Worm (Caenorhabditis elegans) whole organism, L4 larva: ENCODE data around the gene cubn-1.

Source experiments
- F10B5.3 ChIP-seq: sonication (generic microtip); optimal IDR thresholded peaks from 2 replicates; lab custom pipeline; 2016; ENCODE audit warnings: mild to moderate bottlenecking, missing genetic modification characterization, missing compliant biosample characterization
- F44E2.7 ChIP-seq: fragments of 200-800 bp; sonication (Bioruptor generic); IDR thresholded peaks from 2 replicates; pipeline ENCODE4 v2.1.2; 2022; ENCODE audit warnings: missing genetic modification characterization, missing compliant biosample characterization
- R02D3.7 ChIP-seq: fragments of 150-350 bp; sonication (generic microtip); optimal IDR thresholded peaks from 3 replicates; lab custom pipeline; 2014; ENCODE audit warnings: missing biosample characterization, missing genetic modification characterization
- T20F7.1 ChIP-seq: fragments of 200-800 bp; sonication (Bioruptor generic); optimal IDR thresholded peaks from 2 replicates; lab custom pipeline; 2018; ENCODE audit warnings: mild to moderate bottlenecking, missing genetic modification characterization, missing compliant biosample characterization
- T26A8.4 ChIP-seq: fragments of 200-800 bp; sonication (Bioruptor generic); IDR thresholded peaks from 2 replicates; pipeline ENCODE4 v1.3.6; 2022; ENCODE audit warnings: missing genetic modification characterization, missing compliant biosample characterization
- Y105C5A.15 ChIP-seq: fragments of 200-800 bp; sonication (Bioruptor generic); IDR thresholded peaks from 2 replicates; pipeline ENCODE4 v1.3.6; 2022; ENCODE audit warnings: missing genetic modification characterization, missing compliant biosample characterization
- ZK546.5 ChIP-seq, 2 experiments: sonication (generic microtip); optimal IDR thresholded peaks; 2 replicates each; lab custom pipeline; 2017; ENCODE audit warnings: missing biosample characterization in 2 of 2, missing genetic modification characterization in 2 of 2
- aha-1 ChIP-seq: fragments of 150-350 bp; peaks from one replicate; lab custom pipeline; 2014; ENCODE audit warnings: missing biosample characterization, missing genetic modification characterization
- arid-1 ChIP-seq: fragments of 200-800 bp; sonication (Bioruptor generic); conservative IDR thresholded peaks from 2 replicates; pipeline ENCODE4 v1.3.6; 2022; ENCODE audit warnings: missing genetic modification reagents, missing genetic modification characterization, missing compliant biosample characterization
- ceh-44 ChIP-seq: fragments of 200-800 bp; sonication (Bioruptor generic); IDR thresholded peaks from 2 replicates; pipeline ENCODE4 v1.3.6; 2022; ENCODE audit warnings: missing genetic modification reagents, missing genetic modification characterization, missing compliant biosample characterization
- ces-1 ChIP-seq: fragments of 150-350 bp; sonication (generic microtip); optimal IDR thresholded peaks from 4 replicates; lab custom pipeline; 2014; ENCODE audit warnings: missing biosample characterization, missing genetic modification reagents, missing genetic modification characterization
- daf-8 ChIP-seq: fragments of 200-800 bp; sonication (Bioruptor generic); IDR thresholded peaks from 2 replicates; pipeline ENCODE4 v1.3.6; 2022; ENCODE audit warnings: missing genetic modification characterization, missing compliant biosample characterization
- dmd-6 ChIP-seq: fragments of 200-800 bp; sonication (Bioruptor generic); IDR thresholded peaks from 2 replicates; pipeline ENCODE4 v1.3.6; 2022; ENCODE audit warnings: missing genetic modification reagents, missing genetic modification characterization, missing compliant biosample characterization
- dmd-9 ChIP-seq: fragments of 200-800 bp; sonication (Bioruptor generic); IDR thresholded peaks from 2 replicates; pipeline ENCODE4 v1.3.6; 2022; ENCODE audit warnings: missing genetic modification reagents, missing genetic modification characterization, missing compliant biosample characterization
- dpl-1 ChIP-seq: fragments of 150-350 bp; optimal IDR thresholded peaks from 2 replicates; lab custom pipeline; 2014; ENCODE audit warnings: missing biosample characterization, missing genetic modification reagents, missing genetic modification characterization
- egl-27 ChIP-seq: sonication (generic microtip); optimal IDR thresholded peaks from 3 replicates; lab custom pipeline; 2017; ENCODE audit warnings: missing biosample characterization, missing genetic modification reagents, missing genetic modification characterization
- gei-8 ChIP-seq: fragments of 200-800 bp; sonication (Bioruptor generic); optimal IDR thresholded peaks from 2 replicates; lab custom pipeline; 2018; ENCODE audit warnings: mild to moderate bottlenecking, missing genetic modification characterization, missing compliant biosample characterization
- hif-1 ChIP-seq, 2 experiments: sonication (generic microtip); optimal IDR thresholded peaks; 2 replicates each; lab custom pipeline; 2016 to 2017; ENCODE audit warnings: missing compliant biosample characterization in 2 of 2, missing genetic modification characterization in 2 of 2, missing genetic modification reagents in 2 of 2, missing genotype in 2 of 2, mild to moderate bottlenecking in 1 of 2
- hlh-30 ChIP-seq: sonication (generic microtip); optimal IDR thresholded peaks from 2 replicates; lab custom pipeline; 2017; ENCODE audit warnings: antibody characterized with exemption, mild to moderate bottlenecking, missing genetic modification characterization, missing compliant biosample characterization; ENCODE audit not compliant: insufficient read depth
- jun-1 ChIP-seq: fragments of 150-350 bp; optimal IDR thresholded peaks from 2 replicates; lab custom pipeline; 2014; ENCODE audit warnings: missing biosample characterization, missing genetic modification reagents, missing genetic modification characterization
- lim-7 ChIP-seq: fragments of 200-800 bp; sonication (Bioruptor generic); IDR thresholded peaks from 2 replicates; pipeline ENCODE4 v1.3.6; 2022; ENCODE audit warnings: missing genetic modification characterization, missing compliant biosample characterization
- lin-39 ChIP-seq: fragments of 150-350 bp; optimal IDR thresholded peaks from 2 replicates; lab custom pipeline; 2014; ENCODE audit warnings: missing biosample characterization, missing genetic modification reagents, missing genetic modification characterization
- lsy-2 ChIP-seq, 2 experiments: fragments of 150-350 bp in 1 of 2; sonication (generic microtip) in 1 of 2; optimal IDR thresholded peaks; 2 replicates each; lab custom pipeline; 2014 to 2017; ENCODE audit warnings: missing biosample characterization in 2 of 2, missing genetic modification characterization in 2 of 2
- mep-1 ChIP-seq: fragments of 150-350 bp; sonication (generic microtip); optimal IDR thresholded peaks from 3 replicates; lab custom pipeline; 2014; ENCODE audit warnings: missing biosample characterization, missing genetic modification characterization
- mes-2 ChIP-seq: sonication (generic microtip); optimal IDR thresholded peaks from 2 replicates; lab custom pipeline; 2016; ENCODE audit warnings: missing genotype, mild to moderate bottlenecking, missing genetic modification characterization, missing compliant biosample characterization; ENCODE audit not compliant: poor library complexity, severe bottlenecking
- mxl-3 ChIP-seq: fragments of 200-800 bp; sonication (Bioruptor generic); optimal IDR thresholded peaks from 2 replicates; lab custom pipeline; 2018; ENCODE audit warnings: mild to moderate bottlenecking, missing genetic modification characterization, missing compliant biosample characterization
- nhr-11 ChIP-seq: fragments of 150-350 bp; optimal IDR thresholded peaks from 2 replicates; lab custom pipeline; 2014; ENCODE audit warnings: missing biosample characterization, missing genetic modification characterization
- nhr-6 ChIP-seq: fragments of 150-350 bp; optimal IDR thresholded peaks from 2 replicates; lab custom pipeline; 2014; ENCODE audit warnings: missing biosample characterization, missing genetic modification characterization
- nhr-76 ChIP-seq: fragments of 150-350 bp; optimal IDR thresholded peaks from 2 replicates; lab custom pipeline; 2014; ENCODE audit warnings: missing biosample characterization, missing genetic modification characterization
- pqm-1 ChIP-seq: sonication (generic microtip); optimal IDR thresholded peaks from 2 replicates; lab custom pipeline; 2017; ENCODE audit warnings: missing biosample characterization, missing genetic modification characterization
- sdz-12 ChIP-seq: fragments of 200-800 bp; sonication (Bioruptor generic); optimal IDR thresholded peaks from 2 replicates; lab custom pipeline; 2018; ENCODE audit warnings: mild to moderate bottlenecking, missing genetic modification characterization, missing compliant biosample characterization
- snpc-1.2 ChIP-seq: fragments of 200-800 bp; sonication (Bioruptor generic); IDR thresholded peaks from 2 replicates; pipeline ENCODE4 v1.3.6; 2022; ENCODE audit warnings: missing genetic modification reagents, missing genetic modification characterization, missing compliant biosample characterization
- spr-1 ChIP-seq: sonication (generic microtip); optimal IDR thresholded peaks from 2 replicates; lab custom pipeline; 2016; ENCODE audit warnings: mild to moderate bottlenecking, missing genetic modification characterization, missing compliant biosample characterization
- tag-97 ChIP-seq: fragments of 200-800 bp; sonication (Bioruptor generic); IDR thresholded peaks from 2 replicates; pipeline ENCODE4 v1.3.6; 2022; ENCODE audit warnings: missing genetic modification characterization, missing compliant biosample characterization
- unc-39 ChIP-seq: sonication (generic microtip); optimal IDR thresholded peaks from 2 replicates; lab custom pipeline; 2017; ENCODE audit warnings: missing biosample characterization, missing genetic modification characterization
- unc-62 ChIP-seq, 3 experiments: fragments of 150-350 bp in 1 of 3; sonication (generic microtip); optimal IDR thresholded peaks in 2 of 3; peaks in 1 of 3; 1 replicate in 1 of 3; 2 replicates in 2 of 3; lab custom pipeline; 2014 to 2017; ENCODE audit warnings: missing biosample characterization in 3 of 3, missing genetic modification characterization in 3 of 3, missing genetic modification reagents in 3 of 3, missing genotype in 1 of 3
- zag-1 ChIP-seq: fragments of 150-350 bp; optimal IDR thresholded peaks from 2 replicates; lab custom pipeline; 2014; ENCODE audit warnings: missing biosample characterization, missing genetic modification characterization
- zip-11 ChIP-seq: fragments of 200-800 bp; sonication (Bioruptor generic); IDR thresholded peaks from 2 replicates; pipeline ENCODE4 v1.3.6; 2022; ENCODE audit warnings: missing genetic modification characterization, missing compliant biosample characterization
- zip-2 ChIP-seq: fragments of 150-350 bp; optimal IDR thresholded peaks from 2 replicates; lab custom pipeline; 2014; ENCODE audit warnings: missing biosample characterization, missing genetic modification characterization
- ztf-7 ChIP-seq: fragments of 150-350 bp; optimal IDR thresholded peaks from 2 replicates; lab custom pipeline; 2014; ENCODE audit warnings: missing biosample characterization, missing genetic modification characterization

Gene cubn-1

DNA sequence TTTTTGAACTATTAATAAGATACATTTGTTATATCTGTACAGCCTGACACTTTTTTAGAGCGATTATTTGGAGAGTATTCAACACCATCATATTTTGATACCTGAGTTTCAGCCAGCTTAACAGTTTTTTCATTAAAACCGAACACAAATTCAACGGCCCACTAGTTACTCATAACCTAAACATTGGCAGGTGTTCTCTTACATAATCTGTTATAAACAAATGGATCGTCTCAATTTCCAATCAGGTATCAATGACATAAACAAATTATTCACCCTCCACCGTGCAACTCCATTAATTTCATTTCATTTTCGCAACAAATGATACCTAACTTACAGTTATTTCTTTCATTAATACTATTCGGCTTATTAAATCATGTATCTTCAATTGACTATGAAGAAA is at the start of gene cubn-1:
Gene cubn-1 (plus strand): TSS at position 301 of the 400 bp plus-strand sequence.
- TF ChIP-seq F44E2.7 (GFP tag; lab: Robert Waterston, UW), result no peak
- no peak for TF ChIP-seq F10B5.3 (tag; lab: Kevin White, UChicago)
- TF ChIP-seq lin-39 (tag; lab: Kevin White, UChicago), result no peak
- no peak for TF ChIP-seq zip-11 (GFP tag; lab: Robert Waterston, UW)
- TF ChIP-seq dmd-9 (GFP tag; lab: Robert Waterston, UW), result no peak
- TF ChIP-seq arid-1 (GFP tag; lab: Robert Waterston, UW), result no peak
- TF ChIP-seq zip-2 (tag; lab: Kevin White, UChicago), result no peak
- no peak for TF ChIP-seq ces-1 (GFP tag; lab: Kevin White, UChicago)
- TF ChIP-seq T20F7.1 (GFP tag; lab: Kevin White, UChicago), result no peak
- no peak for TF ChIP-seq egl-27 (tag; lab: Kevin White, UChicago)
- TF ChIP-seq pqm-1 (tag; lab: Kevin White, UChicago), result no peak
- TF ChIP-seq lim-7 (GFP tag; lab: Robert Waterston, UW), result no peak
- no peak for TF ChIP-seq daf-8 (GFP tag; lab: Robert Waterston, UW)
- TF ChIP-seq nhr-6, result no peak
- TF ChIP-seq aha-1 (tag; lab: Kevin White, UChicago), result no peak
- TF ChIP-seq T26A8.4 (GFP tag; lab: Robert Waterston, UW), result no peak
- no peak for TF ChIP-seq mep-1

DNA sequence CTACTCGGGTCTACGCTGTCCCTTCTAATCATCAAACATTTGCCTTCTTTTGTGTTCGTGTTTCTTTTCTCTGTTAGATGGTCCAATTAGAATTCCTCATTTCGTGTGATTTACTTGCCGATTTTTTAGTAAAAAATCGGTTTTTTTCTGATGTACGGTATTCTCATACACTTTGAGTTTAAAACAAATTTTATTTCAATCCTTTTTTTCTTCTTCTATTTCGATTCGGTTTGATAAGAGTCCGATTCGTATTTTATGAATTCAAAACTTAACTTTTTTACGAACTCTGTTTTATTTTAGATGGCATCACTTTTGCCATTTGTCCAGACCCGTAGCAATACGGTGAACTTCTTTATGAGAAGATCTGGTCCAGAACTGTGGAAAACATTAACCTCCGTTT is 47.9 kb upstream of the cubn-1 start, which contains the start of gene mrps-5:
Gene mrps-5 (plus strand): TSS at position 301 of the 400 bp plus-strand sequence.
- TF ChIP-seq T20F7.1 (GFP tag; lab: Kevin White, UChicago) (peak; percentile 19), hlh-30 (tag; lab: Kevin White, UChicago) (no peak), zag-1 (tag; lab: Kevin White, UChicago) (no peak), dpl-1 (GFP tag; lab: Kevin White, UChicago) (no peak), unc-39 (tag; lab: Kevin White, UChicago) (no peak), mxl-3 (GFP tag; lab: Kevin White, UChicago) (no peak), R02D3.7 (no peak), jun-1 (tag; lab: Kevin White, UChicago) (no peak), Y105C5A.15 (GFP tag; lab: Robert Waterston, UW) (0 out of 2 replicates have a peak, but pooled peaks have one; percentile 8)

DNA sequence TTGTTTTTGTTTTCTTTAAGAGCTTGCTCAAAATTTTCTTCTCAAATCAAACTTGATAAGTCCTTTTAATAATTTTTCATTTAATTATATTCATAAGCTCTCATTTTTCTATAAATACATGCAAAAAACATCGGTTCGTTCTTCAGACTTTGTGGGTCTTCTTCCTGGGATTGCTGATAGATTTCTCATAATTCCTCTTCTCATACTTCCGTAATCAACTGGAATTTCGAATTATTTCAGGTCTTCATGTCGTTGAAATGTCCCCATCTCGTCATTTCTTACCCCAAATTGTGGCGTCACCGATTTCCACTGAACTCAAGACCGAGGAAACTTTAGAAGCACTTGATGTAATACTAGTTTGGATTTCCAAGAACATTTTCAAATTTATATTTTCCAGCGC is 46.2 kb upstream of the cubn-1 start:
- no peak for TF ChIP-seq nhr-76
- no peak for TF ChIP-seq Y105C5A.15 (GFP tag; lab: Robert Waterston, UW)
- no peak for TF ChIP-seq daf-8 (GFP tag; lab: Robert Waterston, UW)
- no peak for TF ChIP-seq snpc-1.2 (GFP tag; lab: Robert Waterston, UW)
- TF ChIP-seq zag-1 (tag; lab: Kevin White, UChicago), result no peak
- TF ChIP-seq gei-8 (GFP tag; lab: Kevin White, UChicago), result no peak
- no peak for TF ChIP-seq ztf-7
- no peak for TF ChIP-seq ceh-44 (GFP tag; lab: Robert Waterston, UW)
- no peak for TF ChIP-seq mes-2 (tag; lab: Kevin White, UChicago)
- TF ChIP-seq nhr-11, result no peak
- TF ChIP-seq sdz-12 (GFP tag; lab: Kevin White, UChicago), result no peak
- no peak for TF ChIP-seq lsy-2 (tag; optimal IDR thresholded peaks at IDR 0.05; lab: Kevin White, UChicago)
- TF ChIP-seq spr-1 (tag; lab: Kevin White, UChicago), result no peak
- TF ChIP-seq dmd-6 (GFP tag; lab: Robert Waterston, UW), result no peak
- no peak for TF ChIP-seq F10B5.3 (tag; lab: Kevin White, UChicago)
- TF ChIP-seq tag-97 (GFP tag; lab: Robert Waterston, UW), result no peak
- TF ChIP-seq dpl-1 (GFP tag; lab: Kevin White, UChicago), result no peak

DNA sequence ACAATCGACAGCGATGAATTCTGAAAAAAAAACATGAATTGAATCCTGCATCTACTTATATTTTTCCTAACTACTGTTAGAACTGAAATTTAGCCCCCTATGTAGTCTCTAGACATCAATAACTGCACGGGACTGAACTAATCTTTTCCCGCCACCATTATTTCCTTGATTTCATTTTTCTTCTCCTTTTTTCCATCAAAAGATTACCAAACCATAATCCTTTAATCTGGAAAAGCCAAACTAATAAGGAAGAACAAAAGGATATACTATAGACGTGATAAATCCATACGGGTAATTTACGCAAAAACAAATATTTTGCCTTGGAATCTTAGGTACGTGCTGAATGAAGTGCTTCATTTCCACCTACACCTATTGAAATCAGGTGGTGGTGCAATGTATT is 43.8 kb upstream of the cubn-1 start:
- TF ChIP-seq hif-1 (tag; optimal IDR thresholded peaks at IDR 0.05; lab: Kevin White, UChicago), result no peak
- TF ChIP-seq unc-62 (GFP tag; optimal IDR thresholded peaks at IDR 0.05 in 1 of 2; lab: Kevin White, UChicago), result peak in 1 of 2 experiments; percentile 97
- no peak for TF ChIP-seq unc-62 (tag; optimal IDR thresholded peaks at IDR 0.05; lab: Kevin White, UChicago)
- no peak for TF ChIP-seq ZK546.5 (tag; optimal IDR thresholded peaks at IDR 0.05; lab: Kevin White, UChicago)
